Worm (Caenorhabditis elegans) whole organism, mixed stage, embryonic: ENCODE results near the gene F49C12.2.

ENCODE experiments used
- blmp-1 ChIP-seq: fragments of 150-350 bp; optimal IDR thresholded peaks from 2 replicates; lab custom pipeline; 2014; ENCODE audit warnings: missing biosample characterization, missing genetic modification characterization
- ceh-39 ChIP-seq: fragments of 150-350 bp; optimal IDR thresholded peaks from 2 replicates; lab custom pipeline; 2014; ENCODE audit warnings: missing biosample characterization, missing genetic modification characterization
- ces-1 ChIP-seq: fragments of 150-350 bp; optimal IDR thresholded peaks from 2 replicates; lab custom pipeline; 2014; ENCODE audit warnings: missing biosample characterization, missing genetic modification reagents, missing genetic modification characterization
- elt-1 ChIP-seq: sonication (generic microtip); optimal IDR thresholded peaks from 2 replicates; lab custom pipeline; 2017; ENCODE audit warnings: missing genetic modification characterization, mild to moderate bottlenecking, missing compliant biosample characterization, antibody characterized with exemption, moderate library complexity, borderline replicate concordance; ENCODE audit not compliant: insufficient read depth
- lin-32 ChIP-seq: fragments of 200-800 bp; sonication (Bioruptor generic); optimal IDR thresholded peaks from 2 replicates; lab custom pipeline; 2018; ENCODE audit warnings: mild to moderate bottlenecking, missing genetic modification characterization, missing compliant biosample characterization
- nhr-12 ChIP-seq: fragments of 150-350 bp; optimal IDR thresholded peaks from 2 replicates; lab custom pipeline; 2014; ENCODE audit warnings: missing biosample characterization, missing genetic modification characterization
- nhr-2 ChIP-seq: fragments of 150-350 bp; optimal IDR thresholded peaks from 2 replicates; lab custom pipeline; 2014; ENCODE audit warnings: missing biosample characterization, missing genetic modification characterization
- snpc-4 ChIP-seq: fragments of 150-350 bp; optimal IDR thresholded peaks from 2 replicates; lab custom pipeline; 2014; ENCODE audit warnings: missing biosample characterization, missing genetic modification characterization
- sptf-1 ChIP-seq: sonication (generic microtip); optimal IDR thresholded peaks from 2 replicates; lab custom pipeline; 2017; ENCODE audit warnings: mild to moderate bottlenecking, missing genetic modification characterization, moderate library complexity, missing compliant biosample characterization
- unc-39 ChIP-seq: fragments of 150-350 bp; optimal IDR thresholded peaks from 2 replicates; lab custom pipeline; 2014; ENCODE audit warnings: missing biosample characterization, missing genetic modification characterization
- unc-62 ChIP-seq: fragments of 150-350 bp; optimal IDR thresholded peaks from 2 replicates; lab custom pipeline; 2014; ENCODE audit warnings: missing biosample characterization, missing genetic modification reagents, missing genetic modification characterization
- zip-8 ChIP-seq: fragments of 150-350 bp; optimal IDR thresholded peaks from 2 replicates; lab custom pipeline; 2014; ENCODE audit warnings: missing biosample characterization, missing genetic modification characterization

DNA sequence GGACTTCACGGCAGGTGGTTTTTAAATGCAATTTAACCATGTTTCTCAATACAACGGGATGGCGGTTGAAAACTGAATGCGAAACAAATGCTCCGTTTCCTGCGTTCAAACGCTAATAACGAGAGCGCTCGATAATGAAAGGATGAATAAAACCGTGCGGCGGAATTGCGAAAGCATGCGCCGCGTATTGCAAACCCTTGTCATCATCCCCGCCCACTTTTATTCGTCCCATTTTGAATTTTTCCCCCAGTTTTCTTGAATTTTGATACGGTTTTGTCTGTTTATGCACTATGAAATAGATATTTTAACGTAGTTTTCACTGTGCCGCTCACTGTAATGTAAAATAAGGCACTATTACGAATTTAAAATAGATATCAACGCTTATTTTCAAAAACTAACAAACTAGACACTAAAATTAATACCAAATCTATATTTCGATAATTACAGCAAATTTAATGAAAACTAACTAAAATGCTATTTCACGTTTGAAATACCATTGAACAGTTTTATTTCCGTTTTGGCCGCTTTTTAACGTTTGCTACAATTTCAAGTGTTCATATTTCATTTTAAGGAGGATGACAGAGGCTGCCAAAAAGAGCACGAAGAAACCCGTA lies 17.1 kb upstream of the F49C12.2 start, which contains the start of the genes F49C12.9 and rpn-7:
- peak; percentile 36 for TF ChIP-seq elt-1 (tag; lab: Kevin White, UChicago)
- TF ChIP-seq unc-39 (tag; lab: Kevin White, UChicago) = no peak
- peak; percentile 30 for TF ChIP-seq ceh-39
- TF ChIP-seq blmp-1 (tag; lab: Kevin White, UChicago) = no peak
- no peak for TF ChIP-seq lin-32 (GFP tag; lab: Kevin White, UChicago)
- TF ChIP-seq ces-1 (GFP tag; lab: Kevin White, UChicago) = peak; percentile 60
- no peak for TF ChIP-seq nhr-2 (tag; lab: Kevin White, UChicago)
- TF ChIP-seq snpc-4 (tag; lab: Kevin White, UChicago) = no peak
- peak; percentile 35 for TF ChIP-seq nhr-12 (tag; lab: Kevin White, UChicago)
- TF ChIP-seq unc-62 (GFP tag; lab: Kevin White, UChicago) = no peak
- TF ChIP-seq zip-8 = no peak
- peak; percentile 85 for TF ChIP-seq sptf-1 (tag; lab: Kevin White, UChicago)
